Worm (Caenorhabditis elegans): ENCODE data around the gene lig-4.

Gene lig-4

ce11 chrIII:7521163-7521562 lies at the start of gene lig-4:
Gene lig-4, plus strand, starts transcription at chrIII:7521463.
- no peak for TF ChIP-seq lin-38 (GFP tag; IDR thresholded peaks at IDR 0.05)

ce11 chrIII:7478932-7479331 lies 42.3 kb upstream of the lig-4 start:
- no peak for TF ChIP-seq madf-9 (GFP tag; conservative IDR thresholded peaks at IDR 0.05)
- no peak for TF ChIP-seq ztf-11 (tag; optimal IDR thresholded peaks at IDR 0.05)
- TF ChIP-seq tag-97 (GFP tag; IDR thresholded peaks at IDR 0.05) = no peak
- TF ChIP-seq rbr-2 (tag; optimal IDR thresholded peaks at IDR 0.05) = no peak
- no peak for TF ChIP-seq ZK546.5 (tag; optimal IDR thresholded peaks at IDR 0.05)
- TF ChIP-seq aly-2 (tag; optimal IDR thresholded peaks at IDR 0.05) = no peak
- no peak for TF ChIP-seq ceh-82 (tag; optimal IDR thresholded peaks at IDR 0.05)
- TF ChIP-seq nhr-237 (tag; optimal IDR thresholded peaks at IDR 0.05) = no peak
- TF ChIP-seq daf-19 (GFP tag; conservative IDR thresholded peaks at IDR 0.05) = no peak
- TF ChIP-seq dmd-6 (GFP tag; IDR thresholded peaks at IDR 0.05) = peak; percentile 69
- TF ChIP-seq spr-3 (GFP tag; optimal IDR thresholded peaks at IDR 0.05) = no peak
- no peak for TF ChIP-seq vab-7 (GFP tag; IDR thresholded peaks at IDR 0.05)
- no peak for TF ChIP-seq nhr-6 (tag; optimal IDR thresholded peaks at IDR 0.05)
- no peak for TF ChIP-seq ceh-44 (GFP tag; IDR thresholded peaks at IDR 0.05)
- TF ChIP-seq ceh-28 (tag; optimal IDR thresholded peaks at IDR 0.05) = no peak
- TF ChIP-seq nhr-11 (tag; optimal IDR thresholded peaks at IDR 0.05) = no peak
- no peak for TF ChIP-seq lsy-2 (tag; optimal IDR thresholded peaks at IDR 0.05)
- TF ChIP-seq nhr-10 (tag; optimal IDR thresholded peaks at IDR 0.05) = no peak
- TF ChIP-seq mdt-29 (GFP tag; IDR thresholded peaks at IDR 0.05) = no peak
- no peak for TF ChIP-seq fkh-10 (GFP tag; optimal IDR thresholded peaks at IDR 0.05)
- no peak for TF ChIP-seq skn-1 (tag; optimal IDR thresholded peaks at IDR 0.05)
- TF ChIP-seq pha-4 (GFP tag; IDR thresholded peaks at IDR 0.05) = no peak
- TF ChIP-seq pha-4 (tag; optimal IDR thresholded peaks at IDR 0.05) = no peak
- no peak for TF ChIP-seq F49E8.2 (tag; optimal IDR thresholded peaks at IDR 0.05; ENCODE audit: borderline replicate concordance)
- no peak for TF ChIP-seq dmd-9 (GFP tag; IDR thresholded peaks at IDR 0.05)
- no peak for TF ChIP-seq dpl-1 (GFP tag; optimal IDR thresholded peaks at IDR 0.05)
- no peak for TF ChIP-seq mdl-1 (tag; optimal IDR thresholded peaks at IDR 0.05)
- peak; percentile 28 for TF ChIP-seq nhr-102 (tag; optimal IDR thresholded peaks at IDR 0.05)
- TF ChIP-seq zip-11 (GFP tag; IDR thresholded peaks at IDR 0.05) = no peak
- no peak for TF ChIP-seq D1046.2 (GFP tag; IDR thresholded peaks at IDR 0.05)
- peak; percentile 21 for TF ChIP-seq hlh-30 (tag; optimal IDR thresholded peaks at IDR 0.05; ENCODE audit: insufficient read depth)
- no peak for TF ChIP-seq lin-38 (GFP tag; IDR thresholded peaks at IDR 0.05)
- no peak for TF ChIP-seq Y75B8A.6 (GFP tag; IDR thresholded peaks at IDR 0.05)
- no peak for TF ChIP-seq ctbp-1 (GFP tag; IDR thresholded peaks at IDR 0.05)
- no peak for TF ChIP-seq hmg-1.1 (GFP tag; IDR thresholded peaks at IDR 0.05)
- TF ChIP-seq nhr-48 (tag; optimal IDR thresholded peaks at IDR 0.05) = peak; percentile 10
- TF ChIP-seq ceh-32 (tag; optimal IDR thresholded peaks at IDR 0.05; ENCODE audit: poor library complexity) = no peak
- no peak for TF ChIP-seq ceh-62 (tag; optimal IDR thresholded peaks at IDR 0.05)
- TF ChIP-seq nhr-76 (tag; optimal IDR thresholded peaks at IDR 0.05) = no peak
- no peak for TF ChIP-seq Y5F2A.4 (GFP tag; optimal IDR thresholded peaks at IDR 0.05)
- no peak for TF ChIP-seq gei-8 (GFP tag; optimal IDR thresholded peaks at IDR 0.05)
- TF ChIP-seq lin-15B (tag; optimal IDR thresholded peaks at IDR 0.05) = no peak
- TF ChIP-seq cey-2 (tag; optimal IDR thresholded peaks at IDR 0.05; ENCODE audit: borderline replicate concordance, insufficient read depth) = no peak
- no peak for TF ChIP-seq unc-39 (tag; optimal IDR thresholded peaks at IDR 0.05)
- TF ChIP-seq mep-1 (tag; optimal IDR thresholded peaks at IDR 0.05) = no peak
- TF ChIP-seq egl-43 (GFP tag; IDR thresholded peaks at IDR 0.05) = no peak
- peak; percentile 86 for TF ChIP-seq pqm-1 (tag; optimal IDR thresholded peaks at IDR 0.05)
- no peak for TF ChIP-seq daf-8 (GFP tag; IDR thresholded peaks at IDR 0.05)
- TF ChIP-seq F10B5.3 (tag; optimal IDR thresholded peaks at IDR 0.05) = no peak
- no peak for TF ChIP-seq nhr-77 (tag; optimal IDR thresholded peaks at IDR 0.05)
- no peak for TF ChIP-seq fos-1 (tag; optimal IDR thresholded peaks at IDR 0.05)

Data from whole organism, L4 larva.